Worm (Caenorhabditis elegans) whole organism, midembryonic: ENCODE data around the gene brd-1.

Experiments
- T22C8.4 ChIP-seq: fragments of 200-800 bp; sonication (Bioruptor generic); IDR thresholded peaks from 2 replicates; pipeline ENCODE4 v1.3.6; 2022; ENCODE audit warnings: missing genetic modification characterization, missing compliant biosample characterization
- cog-1 ChIP-seq: sonication (generic microtip); optimal IDR thresholded peaks from 2 replicates; lab custom pipeline; 2016; ENCODE audit warnings: missing genetic modification characterization, missing compliant biosample characterization
- flt-1 ChIP-seq: fragments of 200-800 bp; sonication (Bioruptor generic); IDR thresholded peaks from 2 replicates; pipeline ENCODE4 v1.3.6; 2022; ENCODE audit warnings: missing genetic modification characterization, missing compliant biosample characterization
- ref-1 ChIP-seq: fragments of 200-800 bp; sonication (Bioruptor generic); conservative IDR thresholded peaks from 2 replicates; pipeline ENCODE4 v1.3.6; 2022; ENCODE audit warnings: missing genetic modification reagents, missing genetic modification characterization, missing compliant biosample characterization
- ztf-23 ChIP-seq: fragments of 200-800 bp; sonication (Bioruptor generic); IDR thresholded peaks from 2 replicates; pipeline ENCODE4 v1.3.6; 2022; ENCODE audit warnings: missing genetic modification reagents, missing genetic modification characterization, missing compliant biosample characterization

DNA sequence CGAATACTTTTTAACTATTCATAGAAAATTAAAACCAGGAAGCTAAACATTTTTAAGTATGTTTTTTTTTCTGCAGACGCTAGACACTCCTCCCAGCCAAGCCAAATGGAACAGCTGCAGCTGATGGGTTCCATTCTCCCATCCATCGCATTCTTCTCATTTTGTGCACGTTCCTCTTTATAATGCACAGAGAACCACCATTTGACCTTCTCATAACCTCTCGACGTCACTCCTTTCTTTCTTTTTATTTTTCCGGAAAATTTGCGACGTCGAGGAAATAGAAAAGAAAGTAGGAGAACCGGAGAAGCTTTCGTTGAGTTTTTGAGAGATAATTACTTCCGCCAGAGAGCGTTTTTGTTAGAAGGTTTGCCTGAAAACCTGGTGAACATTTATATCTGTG lies 17.6 kb downstream of the brd-1 start:
- TF ChIP-seq ref-1 (GFP tag; lab: Robert Waterston, UW) (no peak), T22C8.4 (no peak), ztf-23 (GFP tag; lab: Robert Waterston, UW) (no peak), flt-1 (GFP tag; lab: Robert Waterston, UW) (no peak), cog-1 (tag; lab: Kevin White, UChicago) (no peak)
